Worm (Caenorhabditis elegans) whole organism, L4 larva: ENCODE measurements around the gene nac-1.

Experiments
- D1046.2 ChIP-seq: fragments of 200-800 bp; sonication (Bioruptor generic); IDR thresholded peaks from 2 replicates; pipeline ENCODE4 v1.3.6; 2022; ENCODE audit warnings: missing genetic modification characterization, missing compliant biosample characterization
- F10B5.3 ChIP-seq: sonication (generic microtip); optimal IDR thresholded peaks from 2 replicates; lab custom pipeline; 2016; ENCODE audit warnings: mild to moderate bottlenecking, missing genetic modification characterization, missing compliant biosample characterization
- F26F4.8 ChIP-seq: fragments of 200-800 bp; sonication (Bioruptor generic); conservative IDR thresholded peaks from 2 replicates; pipeline ENCODE4 v1.3.6; 2022; ENCODE audit warnings: missing genetic modification characterization, missing compliant biosample characterization
- F49E8.2 ChIP-seq: sonication (generic microtip); optimal IDR thresholded peaks from 2 replicates; lab custom pipeline; 2016; ENCODE audit warnings: missing compliant biosample characterization, mild to moderate bottlenecking, missing genetic modification characterization, borderline replicate concordance
- T26A8.4 ChIP-seq: fragments of 200-800 bp; sonication (Bioruptor generic); IDR thresholded peaks from 2 replicates; pipeline ENCODE4 v1.3.6; 2022; ENCODE audit warnings: missing genetic modification characterization, missing compliant biosample characterization
- Y105C5A.15 ChIP-seq: fragments of 200-800 bp; sonication (Bioruptor generic); IDR thresholded peaks from 2 replicates; pipeline ENCODE4 v1.3.6; 2022; ENCODE audit warnings: missing genetic modification characterization, missing compliant biosample characterization
- Y75B8A.6 ChIP-seq: fragments of 200-800 bp; sonication (Bioruptor generic); IDR thresholded peaks from 2 replicates; pipeline ENCODE4 v1.3.6; 2022; ENCODE audit warnings: missing genetic modification reagents, missing genetic modification characterization, missing compliant biosample characterization
- ZK546.5 ChIP-seq, 2 experiments: sonication (generic microtip); optimal IDR thresholded peaks; 2 replicates each; lab custom pipeline; 2017; ENCODE audit warnings: missing biosample characterization in 2 of 2, missing genetic modification characterization in 2 of 2
- aha-1 ChIP-seq: fragments of 150-350 bp; peaks from one replicate; lab custom pipeline; 2014; ENCODE audit warnings: missing biosample characterization, missing genetic modification characterization
- aly-2 ChIP-seq: sonication (generic microtip); optimal IDR thresholded peaks from 2 replicates; lab custom pipeline; 2018; ENCODE audit warnings: missing biosample characterization, missing genetic modification characterization
- attf-4 ChIP-seq: sonication (generic microtip); optimal IDR thresholded peaks from 3 replicates; lab custom pipeline; 2017; ENCODE audit warnings: missing biosample characterization, missing genetic modification characterization
- ceh-32 ChIP-seq: sonication (generic microtip); optimal IDR thresholded peaks from 2 replicates; lab custom pipeline; 2016; ENCODE audit warnings: mild to moderate bottlenecking, missing genetic modification characterization, missing compliant biosample characterization; ENCODE audit not compliant: poor library complexity
- ceh-62 ChIP-seq: sonication (generic microtip); optimal IDR thresholded peaks from 2 replicates; lab custom pipeline; 2017; ENCODE audit warnings: missing biosample characterization, missing genetic modification characterization
- ceh-82 ChIP-seq: sonication (generic microtip); optimal IDR thresholded peaks from 2 replicates; lab custom pipeline; 2017; ENCODE audit warnings: missing biosample characterization, missing genetic modification characterization
- daf-12 ChIP-seq: fragments of 150-350 bp; optimal IDR thresholded peaks from 2 replicates; lab custom pipeline; 2014; ENCODE audit warnings: missing biosample characterization, missing genetic modification reagents, missing genetic modification characterization
- daf-19 ChIP-seq: fragments of 200-800 bp; sonication (Bioruptor generic); conservative IDR thresholded peaks from 2 replicates; pipeline ENCODE4 v1.3.6; 2022; ENCODE audit warnings: missing genetic modification characterization, missing compliant biosample characterization
- dmd-6 ChIP-seq: fragments of 200-800 bp; sonication (Bioruptor generic); IDR thresholded peaks from 2 replicates; pipeline ENCODE4 v1.3.6; 2022; ENCODE audit warnings: missing genetic modification reagents, missing genetic modification characterization, missing compliant biosample characterization
- dmd-9 ChIP-seq: fragments of 200-800 bp; sonication (Bioruptor generic); IDR thresholded peaks from 2 replicates; pipeline ENCODE4 v1.3.6; 2022; ENCODE audit warnings: missing genetic modification reagents, missing genetic modification characterization, missing compliant biosample characterization
- dpl-1 ChIP-seq: fragments of 150-350 bp; optimal IDR thresholded peaks from 2 replicates; lab custom pipeline; 2014; ENCODE audit warnings: missing biosample characterization, missing genetic modification reagents, missing genetic modification characterization
- egl-43 ChIP-seq: fragments of 200-800 bp; sonication (Bioruptor generic); IDR thresholded peaks from 2 replicates; pipeline ENCODE4 v1.3.6; 2022; ENCODE audit warnings: missing genetic modification reagents, missing genetic modification characterization, missing compliant biosample characterization
- gei-8 ChIP-seq: fragments of 200-800 bp; sonication (Bioruptor generic); optimal IDR thresholded peaks from 2 replicates; lab custom pipeline; 2018; ENCODE audit warnings: mild to moderate bottlenecking, missing genetic modification characterization, missing compliant biosample characterization
- hif-1 ChIP-seq, 2 experiments: sonication (generic microtip); optimal IDR thresholded peaks; 2 replicates each; lab custom pipeline; 2016 to 2017; ENCODE audit warnings: missing compliant biosample characterization in 2 of 2, missing genetic modification characterization in 2 of 2, missing genetic modification reagents in 2 of 2, missing genotype in 2 of 2, mild to moderate bottlenecking in 1 of 2
- hlh-30 ChIP-seq: sonication (generic microtip); optimal IDR thresholded peaks from 2 replicates; lab custom pipeline; 2017; ENCODE audit warnings: antibody characterized with exemption, mild to moderate bottlenecking, missing genetic modification characterization, missing compliant biosample characterization; ENCODE audit not compliant: insufficient read depth
- hmg-1.1 ChIP-seq: fragments of 200-800 bp; sonication (Bioruptor generic); IDR thresholded peaks from 2 replicates; pipeline ENCODE4 v1.3.6; 2022; ENCODE audit warnings: missing genetic modification reagents, missing genetic modification characterization, missing compliant biosample characterization
- lin-13 ChIP-seq: fragments of 150-350 bp; optimal IDR thresholded peaks from 2 replicates; lab custom pipeline; 2014; ENCODE audit warnings: missing biosample characterization, missing genetic modification reagents, missing genetic modification characterization
- lin-15B ChIP-seq: fragments of 150-350 bp; sonication (generic microtip); optimal IDR thresholded peaks from 3 replicates; lab custom pipeline; 2014; ENCODE audit warnings: missing biosample characterization, missing genetic modification characterization
- lin-38 ChIP-seq: fragments of 200-800 bp; sonication (Bioruptor generic); IDR thresholded peaks from 2 replicates; pipeline ENCODE4 v1.3.6; 2022; ENCODE audit warnings: missing genetic modification reagents, missing genetic modification characterization, missing compliant biosample characterization
- lir-3 ChIP-seq: sonication (generic microtip); optimal IDR thresholded peaks from 2 replicates; lab custom pipeline; 2016; ENCODE audit warnings: mild to moderate bottlenecking, missing genetic modification characterization, missing compliant biosample characterization
- lsy-2 ChIP-seq, 2 experiments: fragments of 150-350 bp in 1 of 2; sonication (generic microtip) in 1 of 2; optimal IDR thresholded peaks; 2 replicates each; lab custom pipeline; 2014 to 2017; ENCODE audit warnings: missing biosample characterization in 2 of 2, missing genetic modification characterization in 2 of 2
- madf-9 ChIP-seq: fragments of 200-800 bp; sonication (Bioruptor generic); conservative IDR thresholded peaks from 2 replicates; pipeline ENCODE4 v1.3.6; 2022; ENCODE audit warnings: missing genetic modification reagents, missing genetic modification characterization, missing compliant biosample characterization
- mdt-29 ChIP-seq: fragments of 200-800 bp; sonication (Bioruptor generic); IDR thresholded peaks from 2 replicates; pipeline ENCODE4 v1.3.6; 2022; ENCODE audit warnings: missing genetic modification reagents, missing genetic modification characterization, missing compliant biosample characterization
- mxl-3 ChIP-seq: fragments of 200-800 bp; sonication (Bioruptor generic); optimal IDR thresholded peaks from 2 replicates; lab custom pipeline; 2018; ENCODE audit warnings: mild to moderate bottlenecking, missing genetic modification characterization, missing compliant biosample characterization
- nhr-10 ChIP-seq: fragments of 150-350 bp; optimal IDR thresholded peaks from 2 replicates; lab custom pipeline; 2014; ENCODE audit warnings: missing biosample characterization, missing genetic modification characterization
- nhr-102 ChIP-seq: sonication (generic microtip); optimal IDR thresholded peaks from 2 replicates; lab custom pipeline; 2016; ENCODE audit warnings: mild to moderate bottlenecking, missing genetic modification characterization, moderate library complexity, missing compliant biosample characterization
- nhr-11 ChIP-seq: fragments of 150-350 bp; optimal IDR thresholded peaks from 2 replicates; lab custom pipeline; 2014; ENCODE audit warnings: missing biosample characterization, missing genetic modification characterization
- nhr-237 ChIP-seq: sonication (generic microtip); optimal IDR thresholded peaks from 2 replicates; lab custom pipeline; 2017; ENCODE audit warnings: missing biosample characterization, missing genetic modification characterization
- nhr-28 ChIP-seq: fragments of 150-350 bp; optimal IDR thresholded peaks from 2 replicates; lab custom pipeline; 2014; ENCODE audit warnings: missing biosample characterization, missing genetic modification characterization
- nhr-48 ChIP-seq: sonication (generic microtip); optimal IDR thresholded peaks from 2 replicates; lab custom pipeline; 2016; ENCODE audit warnings: mild to moderate bottlenecking, missing genetic modification characterization, missing compliant biosample characterization
- nhr-76 ChIP-seq: fragments of 150-350 bp; optimal IDR thresholded peaks from 2 replicates; lab custom pipeline; 2014; ENCODE audit warnings: missing biosample characterization, missing genetic modification characterization
- pha-4 ChIP-seq, 2 experiments: fragments of 150-350 bp in 1 of 2; fragments of 200-800 bp in 1 of 2; sonication (Bioruptor generic) in 1 of 2; IDR thresholded peaks in 1 of 2; optimal IDR thresholded peaks in 1 of 2; 2 replicates each; pipeline versions ENCODE4 v1.3.6 to Lab custom; 2014 to 2022; ENCODE audit warnings: missing genetic modification characterization in 2 of 2, missing genetic modification reagents in 2 of 2, missing biosample characterization in 1 of 2, missing compliant biosample characterization in 1 of 2
- php-3 ChIP-seq: fragments of 200-800 bp; sonication (Bioruptor generic); IDR thresholded peaks from 2 replicates; pipeline ENCODE4 v1.3.6; 2022; ENCODE audit warnings: missing genetic modification reagents, missing genetic modification characterization, missing compliant biosample characterization
- pqm-1 ChIP-seq: sonication (generic microtip); optimal IDR thresholded peaks from 2 replicates; lab custom pipeline; 2017; ENCODE audit warnings: missing biosample characterization, missing genetic modification characterization
- rbr-2 ChIP-seq: sonication (generic microtip); optimal IDR thresholded peaks from 2 replicates; lab custom pipeline; 2016; ENCODE audit warnings: missing genotype, missing genetic modification characterization, missing compliant biosample characterization
- saeg-2 ChIP-seq: fragments of 200-800 bp; sonication (Bioruptor generic); IDR thresholded peaks from 2 replicates; pipeline ENCODE4 v1.3.6; 2022; ENCODE audit warnings: missing genetic modification reagents, missing genetic modification characterization, missing compliant biosample characterization
- set-16 ChIP-seq: fragments of 200-800 bp; sonication (Bioruptor generic); IDR thresholded peaks from 2 replicates; pipeline ENCODE4 v1.3.6; 2022; ENCODE audit warnings: missing genetic modification reagents, missing genetic modification characterization, missing compliant biosample characterization
- spr-1 ChIP-seq: sonication (generic microtip); optimal IDR thresholded peaks from 2 replicates; lab custom pipeline; 2016; ENCODE audit warnings: mild to moderate bottlenecking, missing genetic modification characterization, missing compliant biosample characterization
- unc-39 ChIP-seq: sonication (generic microtip); optimal IDR thresholded peaks from 2 replicates; lab custom pipeline; 2017; ENCODE audit warnings: missing biosample characterization, missing genetic modification characterization
- unc-62 ChIP-seq, 3 experiments: fragments of 150-350 bp in 1 of 3; sonication (generic microtip); optimal IDR thresholded peaks in 2 of 3; peaks in 1 of 3; 1 replicate in 1 of 3; 2 replicates in 2 of 3; lab custom pipeline; 2014 to 2017; ENCODE audit warnings: missing biosample characterization in 3 of 3, missing genetic modification characterization in 3 of 3, missing genetic modification reagents in 3 of 3, missing genotype in 1 of 3
- zfp-3 ChIP-seq: fragments of 200-800 bp; sonication (Bioruptor generic); conservative IDR thresholded peaks from 2 replicates; pipeline ENCODE4 v1.3.6; 2022; ENCODE audit warnings: missing genetic modification reagents, missing genetic modification characterization, missing compliant biosample characterization
- ztf-7 ChIP-seq: fragments of 150-350 bp; optimal IDR thresholded peaks from 2 replicates; lab custom pipeline; 2014; ENCODE audit warnings: missing biosample characterization, missing genetic modification characterization

The nac-1 gene

DNA sequence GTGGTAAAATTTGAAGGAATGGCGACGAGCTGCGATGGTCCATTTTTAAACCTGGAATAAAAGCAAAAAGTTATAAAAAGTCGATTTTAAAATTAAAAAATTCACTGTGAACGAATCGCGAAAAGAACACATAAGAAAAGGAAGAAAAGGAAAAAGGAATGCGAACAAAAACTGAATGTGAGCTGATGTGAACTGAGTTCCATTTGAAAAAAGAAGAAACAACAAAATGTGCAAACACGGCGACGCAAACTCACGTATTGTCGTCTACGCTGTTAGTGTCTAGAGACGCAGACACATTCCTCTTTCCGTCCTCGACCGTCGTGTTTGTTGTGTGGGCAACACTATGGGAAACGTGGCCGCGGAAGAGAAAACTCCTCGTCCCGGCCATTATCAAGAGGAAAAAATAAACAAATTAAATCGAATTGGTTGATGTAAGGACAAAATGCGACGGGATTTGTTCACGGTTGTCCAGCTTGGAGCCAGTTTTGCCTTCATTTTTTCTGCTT is 41.2 kb upstream of the nac-1 start, which contains the start of the genes C27C12.1 and C27C12.4:
Gene C27C12.1 (minus strand): TSS at position 51 of the 506 bp plus-strand sequence.
Gene C27C12.4 (plus strand): TSS at position 375 of the 506 bp plus-strand sequence.
- no peak for TF ChIP-seq pqm-1 (tag; lab: Kevin White, UChicago)
- TF ChIP-seq attf-4 = no peak
- TF ChIP-seq saeg-2 (GFP tag; lab: Robert Waterston, UW) = 0 out of 2 replicates have a peak, but pooled peaks have one; percentile 19
- peak in 1 of 2 experiments; percentile 86 for TF ChIP-seq hif-1 (tag; optimal IDR thresholded peaks at IDR 0.05; lab: Kevin White, UChicago)
- no peak for TF ChIP-seq php-3
- TF ChIP-seq dmd-9 = 0 out of 2 replicates have a peak, but pooled peaks have one; percentile 18
- TF ChIP-seq ceh-32 (tag; lab: Kevin White, UChicago) = no peak
- no peak for TF ChIP-seq pha-4 (GFP tag; IDR thresholded peaks at IDR 0.05; lab: Robert Waterston, UW)
- peak; percentile 92 for TF ChIP-seq pha-4 (tag; optimal IDR thresholded peaks at IDR 0.05; lab: Kevin White, UChicago)
- peak; percentile 84 for TF ChIP-seq dmd-6 (GFP tag; lab: Robert Waterston, UW)
- peak; percentile 48 for TF ChIP-seq spr-1 (tag; lab: Kevin White, UChicago)
- TF ChIP-seq unc-39 (tag; lab: Kevin White, UChicago) = no peak
- TF ChIP-seq egl-43 (GFP tag; lab: Robert Waterston, UW) = no peak
- no peak for TF ChIP-seq ZK546.5 (tag; optimal IDR thresholded peaks at IDR 0.05; lab: Kevin White, UChicago)
- no peak for TF ChIP-seq ceh-62 (tag; lab: Kevin White, UChicago)
- no peak for TF ChIP-seq nhr-237
- no peak for TF ChIP-seq lin-15B (tag; lab: Kevin White, UChicago)
- no peak for TF ChIP-seq nhr-76 (tag; lab: Kevin White, UChicago)
- TF ChIP-seq nhr-28 = peak; percentile 90
- TF ChIP-seq nhr-102 (tag; lab: Kevin White, UChicago) = peak; percentile 77
- no peak for TF ChIP-seq gei-8 (GFP tag; lab: Kevin White, UChicago)
- TF ChIP-seq hmg-1.1 (GFP tag; lab: Robert Waterston, UW) = peak; percentile 92
- peak; percentile 86 for TF ChIP-seq rbr-2 (tag; lab: Kevin White, UChicago)
- no peak for TF ChIP-seq F49E8.2 (tag; lab: Kevin White, UChicago)
- TF ChIP-seq mdt-29 (GFP tag; lab: Robert Waterston, UW) = no peak
- peak; percentile 90 for TF ChIP-seq mxl-3 (GFP tag; lab: Kevin White, UChicago)
- no peak for TF ChIP-seq ceh-82 (tag; lab: Kevin White, UChicago)
- no peak; the same call in 1 of the 2 replicates for TF ChIP-seq lin-38 (GFP tag; lab: Robert Waterston, UW)
- TF ChIP-seq F10B5.3 (tag; lab: Kevin White, UChicago) = no peak
- TF ChIP-seq lsy-2 (tag; optimal IDR thresholded peaks at IDR 0.05; lab: Kevin White, UChicago) = peak; percentile 10 to 88
- no peak for TF ChIP-seq F26F4.8
- peak; percentile 76 for TF ChIP-seq lin-13 (GFP tag; lab: Kevin White, UChicago)
- TF ChIP-seq hlh-30 (tag; lab: Kevin White, UChicago) = peak; percentile 86
- TF ChIP-seq aly-2 (tag; lab: Kevin White, UChicago) = no peak
- TF ChIP-seq nhr-48 = peak; percentile 61
- TF ChIP-seq unc-62 (GFP tag; optimal IDR thresholded peaks at IDR 0.05 in 1 of 2; lab: Kevin White, UChicago) = no peak
- TF ChIP-seq unc-62 (tag; optimal IDR thresholded peaks at IDR 0.05; lab: Kevin White, UChicago) = no peak
- TF ChIP-seq zfp-3 (GFP tag; lab: Robert Waterston, UW) = no peak
- peak; percentile 81 for TF ChIP-seq nhr-11
- peak; percentile 71 for TF ChIP-seq dpl-1 (GFP tag; lab: Kevin White, UChicago)
- TF ChIP-seq aha-1 (tag; lab: Kevin White, UChicago) = no peak
- TF ChIP-seq Y75B8A.6 (GFP tag; lab: Robert Waterston, UW) = no peak
- TF ChIP-seq daf-19 (GFP tag; lab: Robert Waterston, UW) = no peak
- TF ChIP-seq T26A8.4 (GFP tag; lab: Robert Waterston, UW) = peak; percentile 69
- no peak for TF ChIP-seq Y105C5A.15
- TF ChIP-seq madf-9 (GFP tag; lab: Robert Waterston, UW) = peak; percentile 47; the same call in 1 of the 2 replicates
- TF ChIP-seq daf-12 (tag; lab: Kevin White, UChicago) = no peak
- no peak for TF ChIP-seq lir-3
- no peak for TF ChIP-seq nhr-10
- no peak for TF ChIP-seq set-16 (GFP tag; lab: Robert Waterston, UW)
- TF ChIP-seq D1046.2 (GFP tag; lab: Robert Waterston, UW) = no peak
- TF ChIP-seq ztf-7 (tag; lab: Kevin White, UChicago) = peak; percentile 57
